Fruit fly (Drosophila melanogaster): ENCODE data around the gene nab.

Gene nab

DNA sequence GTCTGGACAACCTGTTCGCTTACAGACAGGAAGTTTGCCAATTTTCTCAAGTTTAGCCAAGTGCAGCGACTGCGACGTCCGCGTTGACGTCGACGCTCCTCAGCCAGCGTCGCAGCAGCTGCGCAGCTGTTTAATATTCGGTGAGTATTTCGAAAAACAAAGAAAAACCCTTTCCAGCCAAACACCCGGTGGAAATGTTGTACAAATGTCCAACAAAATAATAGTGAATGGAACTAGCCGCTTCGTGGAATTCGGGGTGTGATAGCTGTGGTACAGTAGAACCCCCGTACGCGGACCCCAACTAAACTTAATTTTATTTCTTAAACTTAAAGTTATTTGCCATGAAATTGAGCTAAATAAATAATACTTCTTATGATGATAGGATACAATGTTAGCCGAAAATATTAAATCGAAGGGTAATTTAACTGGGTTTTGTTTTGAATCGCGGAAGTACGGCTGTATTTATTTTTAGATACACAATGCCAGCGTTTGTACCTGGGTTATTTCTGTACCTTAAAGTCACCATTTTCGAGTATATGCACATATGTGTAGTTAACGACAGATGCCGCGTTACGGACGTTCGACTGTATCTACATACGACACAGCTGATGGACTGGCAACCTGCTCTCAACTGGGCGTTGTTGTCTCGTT is 51.8 kb downstream of the nab start (continued):
- peak; percentile 77 for TF ChIP-seq lab (GFP tag; optimal IDR thresholded peaks at IDR 0.05)
- TF ChIP-seq al (GFP tag; IDR thresholded peaks at IDR 0.05), result 0 out of 2 replicates have a peak, but pooled peaks have one; percentile 18
- TF ChIP-seq psq (GFP tag; optimal IDR thresholded peaks at IDR 0.05), result no peak
- peak; percentile 22 for TF ChIP-seq CG34376 (GFP tag; optimal IDR thresholded peaks at IDR 0.05)
- TF ChIP-seq CG8388 (GFP tag; optimal IDR thresholded peaks at IDR 0.05), result peak; percentile 73
- no peak for TF ChIP-seq Gsc (GFP tag; IDR thresholded peaks at IDR 0.05)
- no peak for TF ChIP-seq GATAe (GFP tag; conservative IDR thresholded peaks at IDR 0.05)
- TF ChIP-seq Gug (GFP tag; IDR thresholded peaks at IDR 0.05), result peak; percentile 47; the same call in 2 of the 4 replicates
- no peak for TF ChIP-seq sima (GFP tag; optimal IDR thresholded peaks at IDR 0.05)
- TF ChIP-seq pita (GFP tag; optimal IDR thresholded peaks at IDR 0.05), result no peak
- TF ChIP-seq hth (optimal IDR thresholded peaks at IDR 0.05), result no peak
- TF ChIP-seq C15 (GFP tag; IDR thresholded peaks at IDR 0.05), result no peak
- TF ChIP-seq Trl (optimal IDR thresholded peaks at IDR 0.05), result no peak
- peak; percentile 62 for TF ChIP-seq Trl (GFP tag; optimal IDR thresholded peaks at IDR 0.05)
- peak; percentile 79 for TF ChIP-seq CG30403 (GFP tag; optimal IDR thresholded peaks at IDR 0.05)
- peak; percentile 60 for TF ChIP-seq D19B (GFP tag; optimal IDR thresholded peaks at IDR 0.05)
- TF ChIP-seq dpn (GFP tag; optimal IDR thresholded peaks at IDR 0.05), result peak; percentile 76 to 78
- TF ChIP-seq CG4282 (GFP tag; optimal IDR thresholded peaks at IDR 0.05), result no peak
- peak; percentile 50 for TF ChIP-seq CG13123 (GFP tag; optimal IDR thresholded peaks at IDR 0.05)
- TF ChIP-seq CG10274 (GFP tag; optimal IDR thresholded peaks at IDR 0.05), result peak; percentile 69
- TF ChIP-seq usp (GFP tag; optimal IDR thresholded peaks at IDR 0.05), result no peak
- TF ChIP-seq CG2678 (tag; optimal IDR thresholded peaks at IDR 0.05), result peak; percentile 90
- TF ChIP-seq Nf-YB (GFP tag; optimal IDR thresholded peaks at IDR 0.05), result peak; percentile 62
- TF ChIP-seq CG43689 (GFP tag; IDR thresholded peaks at IDR 0.05), result no peak
- TF ChIP-seq CG7786 (GFP tag; optimal IDR thresholded peaks at IDR 0.05), result peak; percentile 54
- no peak for TF ChIP-seq disco-r (GFP tag; optimal IDR thresholded peaks at IDR 0.05)
- peak; percentile 68 for TF ChIP-seq kay (GFP tag; optimal IDR thresholded peaks at IDR 0.05)
- peak; percentile 32 for TF ChIP-seq CG31365 (tag; optimal IDR thresholded peaks at IDR 0.05)
- no peak for TF ChIP-seq CG4707 (GFP tag; optimal IDR thresholded peaks at IDR 0.05)
- TF ChIP-seq zen (tag; optimal IDR thresholded peaks at IDR 0.05), result peak; percentile 61
- no peak for TF ChIP-seq Dip2 (GFP tag; IDR thresholded peaks at IDR 0.05)
- TF ChIP-seq CG10462 (GFP tag; optimal IDR thresholded peaks at IDR 0.05), result peak; percentile 31
- peak; percentile 62 for TF ChIP-seq pum (GFP tag; optimal IDR thresholded peaks at IDR 0.05)
- no peak for TF ChIP-seq CG13287 (GFP tag; IDR thresholded peaks at IDR 0.05; ENCODE audit: partially characterized antibody)
- peak; percentile 50 for TF ChIP-seq CG10431 (GFP tag; optimal IDR thresholded peaks at IDR 0.05)
- peak; percentile 79 for TF ChIP-seq ind (GFP tag; optimal IDR thresholded peaks at IDR 0.05)
- TF ChIP-seq ssp (GFP tag; IDR thresholded peaks at IDR 0.05), result peak; percentile 25; the same call in 1 of the 2 replicates
- peak; percentile 61 for TF ChIP-seq Abd-B (GFP tag; optimal IDR thresholded peaks at IDR 0.05)
- no peak for TF ChIP-seq mld (GFP tag; IDR thresholded peaks at IDR 0.05; ENCODE audit: partially characterized antibody)
- TF ChIP-seq HmgD (GFP tag; optimal IDR thresholded peaks at IDR 0.05), result no peak
- TF ChIP-seq CG32772 (GFP tag; IDR thresholded peaks at IDR 0.05), result peak; percentile 55; the same call in 1 of the 2 replicates
- no peak for TF ChIP-seq CG11696 (GFP tag; IDR thresholded peaks at IDR 0.05)
- TF ChIP-seq sd (tag; optimal IDR thresholded peaks at IDR 0.05), result peak; percentile 81
- peak; percentile 78 for TF ChIP-seq Camta (GFP tag; optimal IDR thresholded peaks at IDR 0.05)
- TF ChIP-seq luna (GFP tag; optimal IDR thresholded peaks at IDR 0.05), result no peak
- peak; percentile 38; the same call in 1 of the 2 replicates for TF ChIP-seq CG14667 (GFP tag; IDR thresholded peaks at IDR 0.05)
- peak; percentile 66 for TF ChIP-seq cwo (GFP tag; optimal IDR thresholded peaks at IDR 0.05)
- peak; percentile 72 for TF ChIP-seq Xbp1 (GFP tag; optimal IDR thresholded peaks at IDR 0.05)
- no peak for TF ChIP-seq pzg (GFP tag; optimal IDR thresholded peaks at IDR 0.05)
- TF ChIP-seq Rx (GFP tag; IDR thresholded peaks at IDR 0.05), result no peak
- TF ChIP-seq bsh (GFP tag; optimal IDR thresholded peaks at IDR 0.05), result peak; percentile 21 to 73

Data from whole organism, embryonic.